Worm (Caenorhabditis elegans) whole organism, L2 larva: Measurements from ENCODE around the gene gpx-7.

Experiments
- C34F6.9 ChIP-seq: fragments of 150-350 bp; optimal IDR thresholded peaks from 2 replicates; lab custom pipeline; 2014; ENCODE audit warnings: missing biosample characterization, missing genetic modification characterization
- F13H6.1 ChIP-seq: sonication (generic microtip); optimal IDR thresholded peaks from 2 replicates; lab custom pipeline; 2016; ENCODE audit warnings: missing genetic modification characterization, missing compliant biosample characterization
- R02D3.7 ChIP-seq: fragments of 150-350 bp; optimal IDR thresholded peaks from 2 replicates; lab custom pipeline; 2014; ENCODE audit warnings: missing biosample characterization, missing genetic modification characterization
- Y55F3AM.14 ChIP-seq: fragments of 200-800 bp; sonication (Bioruptor generic); optimal IDR thresholded peaks from 2 replicates; lab custom pipeline; 2018; ENCODE audit warnings: mild to moderate bottlenecking, missing genetic modification characterization, missing compliant biosample characterization
- ZK546.5 ChIP-seq: sonication (generic microtip); optimal IDR thresholded peaks from 2 replicates; lab custom pipeline; 2017; ENCODE audit warnings: missing biosample characterization, missing genetic modification characterization
- alr-1 ChIP-seq: fragments of 150-350 bp; optimal IDR thresholded peaks from 2 replicates; lab custom pipeline; 2014; ENCODE audit warnings: missing biosample characterization, missing genetic modification characterization
- aly-2 ChIP-seq: fragments of 150-350 bp; optimal IDR thresholded peaks from 2 replicates; lab custom pipeline; 2014; ENCODE audit warnings: missing biosample characterization, missing genetic modification characterization
- ama-1 ChIP-seq: fragments of 150-350 bp; optimal IDR thresholded peaks from 2 replicates; lab custom pipeline; 2018; ENCODE audit warnings: inconsistent platforms
- blmp-1 ChIP-seq: sonication (generic microtip); optimal IDR thresholded peaks from 2 replicates; lab custom pipeline; 2017; ENCODE audit warnings: missing genetic modification characterization, mild to moderate bottlenecking, missing compliant biosample characterization, antibody characterized with exemption, moderate library complexity; ENCODE audit not compliant: insufficient read depth
- ceh-16 ChIP-seq: fragments of 150-350 bp; optimal IDR thresholded peaks from 2 replicates; lab custom pipeline; 2014; ENCODE audit warnings: missing biosample characterization, missing genetic modification characterization
- ceh-82 ChIP-seq: fragments of 150-350 bp; optimal IDR thresholded peaks from 2 replicates; lab custom pipeline; 2014; ENCODE audit warnings: missing biosample characterization, missing genetic modification characterization
- crh-2 ChIP-seq: sonication (generic microtip); optimal IDR thresholded peaks from 2 replicates; lab custom pipeline; 2017; ENCODE audit warnings: missing biosample characterization, missing genetic modification characterization
- dmd-4 ChIP-seq: sonication (generic microtip); optimal IDR thresholded peaks from 2 replicates; lab custom pipeline; 2017; ENCODE audit warnings: missing biosample characterization, missing genetic modification characterization
- egl-27 ChIP-seq: sonication (generic microtip); optimal IDR thresholded peaks from 3 replicates; lab custom pipeline; 2017; ENCODE audit warnings: missing biosample characterization, missing genetic modification reagents, missing genetic modification characterization
- elt-1 ChIP-seq: fragments of 150-350 bp; optimal IDR thresholded peaks from 2 replicates; lab custom pipeline; 2014; ENCODE audit warnings: missing biosample characterization, missing genetic modification characterization
- elt-3 ChIP-seq: sonication (generic microtip); optimal IDR thresholded peaks from 2 replicates; lab custom pipeline; 2017; ENCODE audit warnings: missing biosample characterization, missing genetic modification characterization
- fos-1 ChIP-seq: fragments of 150-350 bp; optimal IDR thresholded peaks from 2 replicates; lab custom pipeline; 2014; ENCODE audit warnings: missing biosample characterization, missing genetic modification characterization
- gmeb-1 ChIP-seq: fragments of 150-350 bp; optimal IDR thresholded peaks from 2 replicates; lab custom pipeline; 2014; ENCODE audit warnings: missing biosample characterization, missing genetic modification characterization
- lin-11 ChIP-seq: fragments of 150-350 bp; sonication (generic microtip); optimal IDR thresholded peaks from 2 replicates; lab custom pipeline; 2014; ENCODE audit warnings: missing biosample characterization, missing genetic modification characterization, inconsistent platforms, mixed read lengths
- lin-13 ChIP-seq: fragments of 150-350 bp; optimal IDR thresholded peaks from 2 replicates; lab custom pipeline; 2014; ENCODE audit warnings: missing biosample characterization, missing genetic modification reagents, missing genetic modification characterization
- lin-39 ChIP-seq: fragments of 150-350 bp; optimal IDR thresholded peaks from 2 replicates; lab custom pipeline; 2014; ENCODE audit warnings: missing biosample characterization, missing genetic modification reagents, missing genetic modification characterization
- lsy-2 ChIP-seq, 2 experiments: fragments of 150-350 bp in 1 of 2; sonication (generic microtip) in 1 of 2; optimal IDR thresholded peaks; 2 replicates each; lab custom pipeline; 2014 to 2017; ENCODE audit warnings: missing biosample characterization in 2 of 2, missing genetic modification characterization in 2 of 2
- mab-5 ChIP-seq: fragments of 150-350 bp; optimal IDR thresholded peaks from 2 replicates; lab custom pipeline; 2014; ENCODE audit warnings: missing biosample characterization, missing genetic modification characterization
- mbf-1 ChIP-seq: sonication (generic microtip); optimal IDR thresholded peaks from 2 replicates; lab custom pipeline; 2017; ENCODE audit warnings: missing biosample characterization, missing genetic modification characterization
- mdl-1 ChIP-seq, 2 experiments: fragments of 150-350 bp in 1 of 2; sonication (generic microtip) in 1 of 2; optimal IDR thresholded peaks; 2 replicates each; lab custom pipeline; 2017; ENCODE audit warnings: missing biosample characterization in 2 of 2, missing genetic modification characterization in 2 of 2
- nhr-10 ChIP-seq: sonication (generic microtip); optimal IDR thresholded peaks from 2 replicates; lab custom pipeline; 2017; ENCODE audit warnings: missing biosample characterization, missing genetic modification characterization
- nhr-11 ChIP-seq: fragments of 150-350 bp; optimal IDR thresholded peaks from 2 replicates; lab custom pipeline; 2014; ENCODE audit warnings: missing biosample characterization, missing genetic modification characterization
- nhr-12 ChIP-seq: fragments of 150-350 bp; optimal IDR thresholded peaks from 2 replicates; lab custom pipeline; 2014; ENCODE audit warnings: missing biosample characterization, missing genetic modification characterization
- nhr-129 ChIP-seq: fragments of 150-350 bp; optimal IDR thresholded peaks from 2 replicates; lab custom pipeline; 2014; ENCODE audit warnings: missing biosample characterization, missing genetic modification characterization
- nhr-21 ChIP-seq: fragments of 150-350 bp; optimal IDR thresholded peaks from 2 replicates; lab custom pipeline; 2014; ENCODE audit warnings: missing biosample characterization, missing genetic modification characterization
- nhr-23 ChIP-seq: fragments of 150-350 bp; optimal IDR thresholded peaks from 2 replicates; lab custom pipeline; 2014; ENCODE audit warnings: missing biosample characterization, missing genetic modification reagents, missing genetic modification characterization
- nhr-237 ChIP-seq: fragments of 150-350 bp; optimal IDR thresholded peaks from 2 replicates; lab custom pipeline; 2014; ENCODE audit warnings: missing biosample characterization, missing genetic modification characterization
- nhr-25 ChIP-seq: fragments of 150-350 bp; sonication (generic microtip); optimal IDR thresholded peaks from 3 replicates; lab custom pipeline; 2014; ENCODE audit warnings: missing biosample characterization, missing genetic modification characterization
- nhr-6 ChIP-seq: fragments of 150-350 bp; optimal IDR thresholded peaks from 2 replicates; lab custom pipeline; 2014; ENCODE audit warnings: missing biosample characterization, missing genetic modification characterization
- nhr-77 ChIP-seq: fragments of 150-350 bp; optimal IDR thresholded peaks from 2 replicates; lab custom pipeline; 2014; ENCODE audit warnings: missing biosample characterization, missing genetic modification characterization
- peb-1 ChIP-seq: fragments of 150-350 bp; optimal IDR thresholded peaks from 2 replicates; lab custom pipeline; 2014; ENCODE audit warnings: missing biosample characterization, missing genetic modification characterization
- sem-4 ChIP-seq: fragments of 150-350 bp; optimal IDR thresholded peaks from 2 replicates; lab custom pipeline; 2014; ENCODE audit warnings: missing biosample characterization, missing genetic modification reagents, missing genetic modification characterization
- skn-1 ChIP-seq: sonication (generic microtip); optimal IDR thresholded peaks from 2 replicates; lab custom pipeline; 2017; ENCODE audit warnings: missing biosample characterization, missing genetic modification characterization
- sma-3 ChIP-seq: sonication (generic microtip); optimal IDR thresholded peaks from 2 replicates; lab custom pipeline; 2016; ENCODE audit warnings: missing genetic modification reagents, missing genetic modification characterization, missing compliant biosample characterization
- sma-9 ChIP-seq, 2 experiments: fragments of 150-350 bp in 1 of 2; sonication (generic microtip) in 1 of 2; optimal IDR thresholded peaks; 2 replicates each; lab custom pipeline; 2014 to 2016; ENCODE audit warnings: missing genetic modification characterization in 2 of 2, mild to moderate bottlenecking in 1 of 2, missing biosample characterization in 1 of 2, missing compliant biosample characterization in 1 of 2, missing genetic modification reagents in 1 of 2, moderate library complexity in 1 of 2
- snpc-4 ChIP-seq: fragments of 150-350 bp; optimal IDR thresholded peaks from 2 replicates; lab custom pipeline; 2014; ENCODE audit warnings: missing biosample characterization, missing genetic modification characterization
- unc-39 ChIP-seq: fragments of 150-350 bp; optimal IDR thresholded peaks from 2 replicates; lab custom pipeline; 2014; ENCODE audit warnings: missing biosample characterization, missing genetic modification characterization
- unc-55 ChIP-seq: fragments of 150-350 bp; sonication (generic microtip); optimal IDR thresholded peaks from 3 replicates; lab custom pipeline; 2014; ENCODE audit warnings: missing biosample characterization, missing genetic modification reagents, missing genetic modification characterization
- unc-62 ChIP-seq: fragments of 150-350 bp; optimal IDR thresholded peaks from 2 replicates; lab custom pipeline; 2014; ENCODE audit warnings: missing biosample characterization, missing genetic modification reagents, missing genetic modification characterization
- zag-1 ChIP-seq: fragments of 150-350 bp; optimal IDR thresholded peaks from 2 replicates; lab custom pipeline; 2014; ENCODE audit warnings: missing biosample characterization, missing genetic modification characterization
- ztf-1 ChIP-seq: fragments of 200-800 bp; sonication (Bioruptor generic); conservative IDR thresholded peaks from 2 replicates; pipeline ENCODE4 v1.3.6; 2022; ENCODE audit warnings: missing genetic modification characterization, missing compliant biosample characterization
- ztf-11 ChIP-seq: sonication (generic microtip); optimal IDR thresholded peaks from 2 replicates; lab custom pipeline; 2017; ENCODE audit warnings: missing biosample characterization, missing genetic modification characterization
- ztf-4 ChIP-seq: fragments of 150-350 bp; optimal IDR thresholded peaks from 2 replicates; lab custom pipeline; 2014; ENCODE audit warnings: missing biosample characterization, missing genetic modification characterization

Gene gpx-7

ce11 chrX:7793377-7794041 lies 6.1 kb downstream of the gpx-7 start, which contains the start of gene ZK154.6 (continued):
- TF ChIP-seq blmp-1 (tag; lab: Kevin White, UChicago) (peak; percentile 96), sem-4 (tag; lab: Kevin White, UChicago) (no peak), ama-1 (lab: Kevin White, UChicago) (no peak), aly-2 (tag; lab: Kevin White, UChicago) (no peak), lsy-2 (tag; optimal IDR thresholded peaks at IDR 0.05; lab: Kevin White, UChicago) (peak in 1 of 2 experiments; percentile 55), peb-1 (tag; lab: Kevin White, UChicago) (no peak), elt-3 (tag; lab: Kevin White, UChicago) (no peak), C34F6.9 (tag; lab: Kevin White, UChicago) (peak; percentile 68), alr-1 (tag; lab: Kevin White, UChicago) (no peak), lin-11 (tag; lab: Kevin White, UChicago) (no peak), nhr-25 (tag; lab: Kevin White, UChicago) (peak; percentile 40), dmd-4 (no peak), snpc-4 (tag; lab: Kevin White, UChicago) (no peak), nhr-21 (tag; lab: Kevin White, UChicago) (no peak)

- TF ChIP-seq ZK546.5 (no peak), ceh-16 (no peak), mab-5 (tag; lab: Kevin White, UChicago) (no peak), alr-1 (tag; lab: Kevin White, UChicago) (no peak), nhr-21 (tag; lab: Kevin White, UChicago) (peak; percentile 54), elt-3 (tag; lab: Kevin White, UChicago) (no peak), dmd-4 (no peak), lin-13 (GFP tag; lab: Kevin White, UChicago) (peak; percentile 19), snpc-4 (tag; lab: Kevin White, UChicago) (no peak), lsy-2 (tag; optimal IDR thresholded peaks at IDR 0.05; lab: Kevin White, UChicago) (peak in 1 of 2 experiments; percentile 71), nhr-23 (tag; lab: Kevin White, UChicago) (no peak), mbf-1 (no peak), skn-1 (tag; lab: Kevin White, UChicago) (no peak), unc-62 (no peak), egl-27 (no peak), nhr-11 (no peak), lin-39 (tag; lab: Kevin White, UChicago) (no peak), crh-2 (tag; lab: Kevin White, UChicago) (peak; percentile 30), unc-55 (peak; percentile 70), nhr-129 (peak; percentile 49), R02D3.7 (tag; lab: Kevin White, UChicago) (no peak), C34F6.9 (tag; lab: Kevin White, UChicago) (peak; percentile 72), nhr-25 (tag; lab: Kevin White, UChicago) (no peak), sem-4 (tag; lab: Kevin White, UChicago) (peak; percentile 28), ztf-4 (tag; lab: Kevin White, UChicago) (no peak), F13H6.1 (peak; percentile 16), nhr-77 (tag; lab: Kevin White, UChicago) (no peak), nhr-6 (tag; lab: Kevin White, UChicago) (peak; percentile 9), blmp-1 (tag; lab: Kevin White, UChicago) (no peak), gmeb-1 (tag; lab: Kevin White, UChicago) (no peak), fos-1 (tag; lab: Kevin White, UChicago) (peak; percentile 79), sma-9 (GFP tag; optimal IDR thresholded peaks at IDR 0.05; lab: Kevin White, UChicago) (peak; percentile 77), sma-9 (tag; optimal IDR thresholded peaks at IDR 0.05; lab: Kevin White, UChicago) (no peak), unc-39 (tag; lab: Kevin White, UChicago) (no peak), Y55F3AM.14 (GFP tag; lab: Kevin White, UChicago) (no peak), aly-2 (tag; lab: Kevin White, UChicago) (no peak), peb-1 (tag; lab: Kevin White, UChicago) (no peak), ama-1 (lab: Kevin White, UChicago) (no peak), nhr-12 (tag; lab: Kevin White, UChicago) (no peak), lin-11 (tag; lab: Kevin White, UChicago) (peak; percentile 69), sma-3 (no peak), ztf-1 (no peak), nhr-10 (no peak), elt-1 (tag; lab: Kevin White, UChicago) (no peak), ceh-82 (no peak), nhr-237 (tag; lab: Kevin White, UChicago) (no peak), mdl-1 (tag; optimal IDR thresholded peaks at IDR 0.05; lab: Kevin White, UChicago) (no peak), ztf-11 (tag; lab: Kevin White, UChicago) (no peak), zag-1 (tag; lab: Kevin White, UChicago) (peak; percentile 53)
These were observed 7.8 kb downstream of the gpx-7 start for ce11 chrX:7791802-7792201.
